Fruit fly (Drosophila melanogaster): Measurements from ENCODE around the gene Hip14.
A peak's percentile ranks its signal among the peaks of the same experiment; 100 is the strongest.

Hip14 gene

dm6 chr3L:15979240-15979639 is 8.8 kb upstream of the Hip14 start:
- TF ChIP-seq noc (tag; optimal IDR thresholded peaks at IDR 0.05): no peak

dm6 chr3L:15979912-15980311 is 8.1 kb upstream of the Hip14 start, which contains the start of gene CG17027:
CG17027 (plus strand) TSS chr3L:15980100.
- TF ChIP-seq noc (tag; optimal IDR thresholded peaks at IDR 0.05): peak; percentile 39

dm6 chr3L:15981403-15981802 is 6.6 kb upstream of the Hip14 start:
- TF ChIP-seq noc (tag; optimal IDR thresholded peaks at IDR 0.05): no peak

dm6 chr3L:15982148-15982547 is 5.9 kb upstream of the Hip14 start:
- TF ChIP-seq noc (tag; optimal IDR thresholded peaks at IDR 0.05): no peak

- peak; percentile 98 for TF ChIP-seq noc (tag; optimal IDR thresholded peaks at IDR 0.05)
These were observed 5.1 kb upstream of the Hip14 start, which contains the start of the genes brm and Arl1 for dm6 chr3L:15982783-15983432. brm (minus strand) TSS chr3L:15982869. Arl1 (plus strand) TSS chr3L:15983135.

dm6 chr3L:15987635-15988034 is 401 bp upstream of the Hip14 start, which contains the start of gene PolD1:
PolD1 (minus strand) TSS chr3L:15987815.
- no peak for TF ChIP-seq noc (tag; optimal IDR thresholded peaks at IDR 0.05)

- no peak for TF ChIP-seq noc (tag; optimal IDR thresholded peaks at IDR 0.05)
These were observed 8.0 kb downstream of the Hip14 start for dm6 chr3L:15996019-15996418.

dm6 chr3L:15998217-15998616 is 10.2 kb downstream of the Hip14 start:
- no peak for TF ChIP-seq noc (tag; optimal IDR thresholded peaks at IDR 0.05)

dm6 chr3L:15999358-16000005 is 11.4 kb downstream of the Hip14 start:
- peak; percentile 52 for TF ChIP-seq noc (tag; optimal IDR thresholded peaks at IDR 0.05)

- peak; percentile 98 for TF ChIP-seq noc (tag; optimal IDR thresholded peaks at IDR 0.05)
These were observed 13.2 kb downstream of the Hip14 start for dm6 chr3L:16001164-16001679.

- TF ChIP-seq noc (tag; optimal IDR thresholded peaks at IDR 0.05): no peak
These were observed 14.2 kb downstream of the Hip14 start for dm6 chr3L:16002116-16002716.

- peak; percentile 49 for TF ChIP-seq noc (tag; optimal IDR thresholded peaks at IDR 0.05)
These were observed 16.6 kb downstream of the Hip14 start, which contains the start of the genes hzg and mRpS31 for dm6 chr3L:16004401-16005237. hzg (minus strand) TSS chr3L:16004736. mRpS31 (plus strand) TSS chr3L:16005193.

dm6 chr3L:16010176-16010575 is 22.1 kb downstream of the Hip14 start:
- TF ChIP-seq noc (tag; optimal IDR thresholded peaks at IDR 0.05): no peak

dm6 chr3L:16011319-16012210 is 23.5 kb downstream of the Hip14 start, which contains the start of gene mib1:
mib1 (minus strand) TSS chr3L:16011812.
- TF ChIP-seq noc (tag; optimal IDR thresholded peaks at IDR 0.05): peak; percentile 54
